Fruit fly (Drosophila melanogaster): ENCODE data around the gene Msp300.

Msp300 gene

DNA sequence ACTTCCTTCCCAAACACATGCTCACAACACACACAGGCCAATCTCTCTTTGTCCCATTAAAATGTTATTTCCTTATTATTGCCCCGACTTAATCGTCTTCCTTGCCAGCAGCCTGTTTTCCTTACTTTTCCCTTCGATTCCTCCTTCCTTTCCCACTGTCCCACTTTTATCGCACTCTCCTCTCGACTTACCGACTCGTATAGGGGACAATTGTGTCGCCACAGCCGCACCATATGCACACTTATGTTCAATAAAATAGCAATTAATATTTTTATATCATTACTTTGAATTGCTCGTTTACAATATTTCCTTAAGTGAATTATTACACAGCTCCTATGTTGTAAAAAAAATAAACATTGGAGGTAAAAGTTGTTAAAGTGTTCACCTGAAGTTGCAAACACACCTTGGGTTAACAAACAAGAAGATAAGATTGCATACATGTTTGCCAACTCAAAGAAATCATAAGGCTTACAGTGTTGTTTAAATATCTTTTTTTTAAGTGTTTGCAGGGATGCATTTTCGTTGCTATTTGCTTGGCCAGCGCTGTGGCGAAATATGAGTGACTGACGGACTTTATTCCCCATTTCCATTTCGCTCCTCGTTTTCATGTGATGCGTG lies 13.7 kb upstream of the Msp300 start (continued):
- TF ChIP-seq Vsx1 (GFP tag; optimal IDR thresholded peaks at IDR 0.05) (peak; percentile 52), Dek (tag; optimal IDR thresholded peaks at IDR 0.05) (peak; percentile 61), sd (tag; optimal IDR thresholded peaks at IDR 0.05) (peak; percentile 27), Six4 (GFP tag; optimal IDR thresholded peaks at IDR 0.05) (peak; percentile 66), rib (GFP tag; IDR thresholded peaks at IDR 0.05) (0 out of 2 replicates have a peak, but pooled peaks have one; percentile 33), HLH4C (GFP tag; IDR thresholded peaks at IDR 0.05; ENCODE audit: partially characterized antibody) (no peak), CG7372 (GFP tag; IDR thresholded peaks at IDR 0.05) (0 out of 2 replicates have a peak, but pooled peaks have one; percentile 46), schlank (tag; optimal IDR thresholded peaks at IDR 0.05) (peak; percentile 36), gfzf (GFP tag; optimal IDR thresholded peaks at IDR 0.05) (no peak), CG7786 (GFP tag; optimal IDR thresholded peaks at IDR 0.05) (peak; percentile 60), Rfx (GFP tag; IDR thresholded peaks at IDR 0.05) (peak; percentile 54; the same call in 1 of the 2 replicates), Sox102F (GFP tag; optimal IDR thresholded peaks at IDR 0.05) (peak; percentile 88), CG17186 (GFP tag; optimal IDR thresholded peaks at IDR 0.05) (peak; percentile 10), Sox100B (GFP tag; optimal IDR thresholded peaks at IDR 0.05) (peak; percentile 89), Bgb (GFP tag; IDR thresholded peaks at IDR 0.05; ENCODE audit: partially characterized antibody) (no peak), fd3F (GFP tag; optimal IDR thresholded peaks at IDR 0.05) (peak; percentile 61), CG30403 (GFP tag; optimal IDR thresholded peaks at IDR 0.05) (peak; percentile 84), Taf1 (GFP tag; IDR thresholded peaks at IDR 0.05) (no peak), CG10209 (GFP tag; optimal IDR thresholded peaks at IDR 0.05) (peak; percentile 85), trem (tag; optimal IDR thresholded peaks at IDR 0.05) (peak; percentile 67), jing (GFP tag; optimal IDR thresholded peaks at IDR 0.05) (peak; percentile 67), CG3838 (GFP tag; optimal IDR thresholded peaks at IDR 0.05) (peak; percentile 47), Nf-YB (GFP tag; optimal IDR thresholded peaks at IDR 0.05) (peak; percentile 66), nmo (GFP tag; optimal IDR thresholded peaks at IDR 0.05) (peak; percentile 85), CG9876 (GFP tag; optimal IDR thresholded peaks at IDR 0.05) (peak; percentile 25), ATbp (GFP tag; optimal IDR thresholded peaks at IDR 0.05) (peak; percentile 86), CG8089 (GFP tag; optimal IDR thresholded peaks at IDR 0.05) (peak; percentile 58), lab (GFP tag; optimal IDR thresholded peaks at IDR 0.05) (peak; percentile 88), z (GFP tag; IDR thresholded peaks at IDR 0.05) (peak; percentile 30; the same call in 1 of the 3 replicates), tx (GFP tag; optimal IDR thresholded peaks at IDR 0.05) (peak; percentile 67), Dip2 (GFP tag; IDR thresholded peaks at IDR 0.05) (no peak), salm (tag; optimal IDR thresholded peaks at IDR 0.05) (peak; percentile 75), CG15011 (GFP tag; optimal IDR thresholded peaks at IDR 0.05) (peak; percentile 63), toy (GFP tag; IDR thresholded peaks at IDR 0.05) (no peak), CG8388 (GFP tag; optimal IDR thresholded peaks at IDR 0.05) (peak; percentile 77), CG12104 (GFP tag; optimal IDR thresholded peaks at IDR 0.05) (peak; percentile 81), CG15269 (tag; optimal IDR thresholded peaks at IDR 0.05) (peak; percentile 84), caup (GFP tag; optimal IDR thresholded peaks at IDR 0.05; ENCODE audit: severe bottlenecking) (peak; percentile 66), lbe (GFP tag; optimal IDR thresholded peaks at IDR 0.05) (peak; percentile 50), CG7745 (tag; optimal IDR thresholded peaks at IDR 0.05) (no peak), Dfd (GFP tag; optimal IDR thresholded peaks at IDR 0.05) (no peak), kni (GFP tag; optimal IDR thresholded peaks at IDR 0.05) (no peak), nerfin-1 (tag; optimal IDR thresholded peaks at IDR 0.05) (peak; percentile 76), abd-A (tag; optimal IDR thresholded peaks at IDR 0.05) (peak; percentile 59), CG2889 (GFP tag; IDR thresholded peaks at IDR 0.05) (0 out of 3 replicates have a peak, but pooled peaks have one; percentile 17), Kr (GFP tag; optimal IDR thresholded peaks at IDR 0.05) (no peak), mirr (GFP tag; optimal IDR thresholded peaks at IDR 0.05) (peak; percentile 48), ERR (GFP tag; optimal IDR thresholded peaks at IDR 0.05) (peak; percentile 34), Rx (GFP tag; IDR thresholded peaks at IDR 0.05) (peak; percentile 62)

Data from whole organism, embryonic.